Fruit fly (Drosophila melanogaster): ENCODE results near the gene Elo68beta.

Elo68beta gene

dm6 chr3L:11150735-11151287, 49.3 kb upstream of the Elo68beta start, which contains the start of gene CG6216 (continued):
- 0 out of 2 replicates have a peak, but pooled peaks have one; percentile 15 for TF ChIP-seq Xrp1 (GFP tag; IDR thresholded peaks at IDR 0.05)
- no peak for TF ChIP-seq sob (GFP tag; IDR thresholded peaks at IDR 0.05)
- TF ChIP-seq H2.0 (GFP tag; IDR thresholded peaks at IDR 0.05): no peak
- TF ChIP-seq HLHmδ (GFP tag; optimal IDR thresholded peaks at IDR 0.05): no peak
- no peak for TF ChIP-seq gcm (GFP tag; optimal IDR thresholded peaks at IDR 0.05)
- TF ChIP-seq Hsf (GFP tag; optimal IDR thresholded peaks at IDR 0.05): no peak
- no peak for TF ChIP-seq grau (tag; optimal IDR thresholded peaks at IDR 0.05)
- TF ChIP-seq CG17361 (GFP tag; IDR thresholded peaks at IDR 0.05): no peak

- TF ChIP-seq E2f1 (GFP tag; IDR thresholded peaks at IDR 0.05): 0 out of 2 replicates have a peak, but pooled peaks have one; percentile 26
- TF ChIP-seq CG34224 (GFP tag; IDR thresholded peaks at IDR 0.05; ENCODE audit: partially characterized antibody): no peak
- TF ChIP-seq Blimp-1 (GFP tag; optimal IDR thresholded peaks at IDR 0.05): peak; percentile 81
- TF ChIP-seq Xrp1 (GFP tag; IDR thresholded peaks at IDR 0.05): 0 out of 2 replicates have a peak, but pooled peaks have one; percentile 49
- TF ChIP-seq Nf-YB (GFP tag; optimal IDR thresholded peaks at IDR 0.05): no peak
- no peak for TF ChIP-seq CTCF (GFP tag; optimal IDR thresholded peaks at IDR 0.05)
- TF ChIP-seq vfl (GFP tag; optimal IDR thresholded peaks at IDR 0.05): no peak
- TF ChIP-seq BtbVII (GFP tag; optimal IDR thresholded peaks at IDR 0.05): peak; percentile 35
- TF ChIP-seq lola (GFP tag; optimal IDR thresholded peaks at IDR 0.05): peak in 1 of 3 experiments; percentile 48
- TF ChIP-seq Sry-β (GFP tag; optimal IDR thresholded peaks at IDR 0.05): no peak
- TF ChIP-seq CG4424 (GFP tag; optimal IDR thresholded peaks at IDR 0.05): peak; percentile 47
- no peak for TF ChIP-seq CG12744 (GFP tag; optimal IDR thresholded peaks at IDR 0.05)
- peak; percentile 24 for TF ChIP-seq cwo (GFP tag; optimal IDR thresholded peaks at IDR 0.05)
- TF ChIP-seq bsh (GFP tag; optimal IDR thresholded peaks at IDR 0.05): peak; percentile 64 to 80
- TF ChIP-seq CG4730 (GFP tag; IDR thresholded peaks at IDR 0.05): no peak
- no peak for TF ChIP-seq usp (GFP tag; optimal IDR thresholded peaks at IDR 0.05)
- peak; percentile 26; the same call in 1 of the 2 replicates for TF ChIP-seq CG10366 (GFP tag; IDR thresholded peaks at IDR 0.05)
- peak; percentile 48 for TF ChIP-seq CoRest (tag; optimal IDR thresholded peaks at IDR 0.05)
- TF ChIP-seq CG16863 (GFP tag; optimal IDR thresholded peaks at IDR 0.05): peak; percentile 23
- TF ChIP-seq CG14441 (GFP tag; IDR thresholded peaks at IDR 0.05): peak; percentile 49; the same call in 1 of the 2 replicates
- peak; percentile 16 for TF ChIP-seq CG15269 (tag; optimal IDR thresholded peaks at IDR 0.05)
- TF ChIP-seq Hsf (GFP tag; optimal IDR thresholded peaks at IDR 0.05): peak; percentile 3
- TF ChIP-seq Meics (GFP tag; optimal IDR thresholded peaks at IDR 0.05): peak; percentile 26
- peak; percentile 38 for TF ChIP-seq nau (GFP tag; optimal IDR thresholded peaks at IDR 0.05)
- no peak for TF ChIP-seq Jarid2 (GFP tag; optimal IDR thresholded peaks at IDR 0.05)
- peak; percentile 40 for TF ChIP-seq nmo (GFP tag; optimal IDR thresholded peaks at IDR 0.05)
- peak; percentile 66 for TF ChIP-seq abd-A (tag; optimal IDR thresholded peaks at IDR 0.05)
- TF ChIP-seq Nf-YA (GFP tag; IDR thresholded peaks at IDR 0.05): no peak
- peak; percentile 48 for TF ChIP-seq CG1529 (GFP tag; optimal IDR thresholded peaks at IDR 0.05)
- peak; percentile 38 for TF ChIP-seq CG4707 (GFP tag; optimal IDR thresholded peaks at IDR 0.05)
- no peak for TF ChIP-seq CG33557 (GFP tag; optimal IDR thresholded peaks at IDR 0.05)
- peak in 1 of 2 experiments; percentile 19 for TF ChIP-seq dpn (GFP tag; optimal IDR thresholded peaks at IDR 0.05)
- peak; percentile 20; the same call in 1 of the 3 replicates for TF ChIP-seq CG7357 (GFP tag; IDR thresholded peaks at IDR 0.05)
- no peak for TF ChIP-seq en (GFP tag; optimal IDR thresholded peaks at IDR 0.05)
- TF ChIP-seq fd96Cb (tag; optimal IDR thresholded peaks at IDR 0.05): peak; percentile 63
- no peak for TF ChIP-seq Side (GFP tag; optimal IDR thresholded peaks at IDR 0.05)
- TF ChIP-seq ase (GFP tag; IDR thresholded peaks at IDR 0.05): no peak
- TF ChIP-seq CG8924 (tag; optimal IDR thresholded peaks at IDR 0.05): peak; percentile 49
- peak; percentile 29 for TF ChIP-seq CG6813 (GFP tag; optimal IDR thresholded peaks at IDR 0.05)
Measured at dm6 chr3L:11148478-11149251, 47.2 kb upstream of the Elo68beta start.
